Worm (Caenorhabditis elegans) whole organism, early embryonic: ENCODE measurements around the gene daf-2.

Experiments
- B0310.2 ChIP-seq: sonication (generic microtip); optimal IDR thresholded peaks from 2 replicates; lab custom pipeline; 2016; ENCODE audit warnings: mild to moderate bottlenecking, missing genetic modification characterization, missing compliant biosample characterization
- aly-1 ChIP-seq: sonication (generic microtip); optimal IDR thresholded peaks from 2 replicates; lab custom pipeline; 2016; ENCODE audit warnings: missing genetic modification characterization, missing compliant biosample characterization
- ama-1 ChIP-seq: fragments of 150-350 bp; optimal IDR thresholded peaks from 2 replicates; lab custom pipeline; 2014
- ceh-13 ChIP-seq: fragments of 200-800 bp; sonication (Bioruptor generic); optimal IDR thresholded peaks from 2 replicates; lab custom pipeline; 2018; ENCODE audit warnings: mild to moderate bottlenecking, missing genetic modification characterization, missing compliant biosample characterization
- ceh-36 ChIP-seq: sonication (generic microtip); optimal IDR thresholded peaks from 2 replicates; lab custom pipeline; 2016; ENCODE audit warnings: missing genetic modification characterization, inconsistent platforms, missing compliant biosample characterization
- flt-1 ChIP-seq: fragments of 200-800 bp; sonication (Bioruptor generic); IDR thresholded peaks from 2 replicates; pipeline ENCODE4 v1.3.6; 2022; ENCODE audit warnings: missing genetic modification characterization, missing compliant biosample characterization
- hmg-4 ChIP-seq: fragments of 200-800 bp; sonication (Bioruptor generic); optimal IDR thresholded peaks from 2 replicates; lab custom pipeline; 2018; ENCODE audit warnings: mild to moderate bottlenecking, missing genetic modification characterization, missing compliant biosample characterization
- hnd-1 ChIP-seq: sonication (generic microtip); optimal IDR thresholded peaks from 2 replicates; lab custom pipeline; 2016; ENCODE audit warnings: missing genetic modification characterization, missing compliant biosample characterization
- pes-1 ChIP-seq: fragments of 200-800 bp; sonication (Bioruptor generic); IDR thresholded peaks from 2 replicates; pipeline ENCODE4 v1.3.6; 2022; ENCODE audit warnings: missing genetic modification reagents, missing genetic modification characterization, missing compliant biosample characterization
- sea-1 ChIP-seq: fragments of 200-800 bp; sonication (Bioruptor generic); conservative IDR thresholded peaks from 2 replicates; pipeline ENCODE4 v1.3.6; 2022; ENCODE audit warnings: missing genetic modification characterization, missing compliant biosample characterization
- tbx-11 ChIP-seq: fragments of 200-800 bp; sonication (Bioruptor generic); IDR thresholded peaks from 2 replicates; pipeline ENCODE4 v1.3.6; 2022; ENCODE audit warnings: missing genetic modification characterization, missing compliant biosample characterization
- tbx-37 ChIP-seq: fragments of 200-800 bp; sonication (Bioruptor generic); conservative IDR thresholded peaks from 2 replicates; pipeline ENCODE4 v1.3.6; 2022; ENCODE audit warnings: missing genetic modification reagents, missing genetic modification characterization, missing compliant biosample characterization

DNA sequence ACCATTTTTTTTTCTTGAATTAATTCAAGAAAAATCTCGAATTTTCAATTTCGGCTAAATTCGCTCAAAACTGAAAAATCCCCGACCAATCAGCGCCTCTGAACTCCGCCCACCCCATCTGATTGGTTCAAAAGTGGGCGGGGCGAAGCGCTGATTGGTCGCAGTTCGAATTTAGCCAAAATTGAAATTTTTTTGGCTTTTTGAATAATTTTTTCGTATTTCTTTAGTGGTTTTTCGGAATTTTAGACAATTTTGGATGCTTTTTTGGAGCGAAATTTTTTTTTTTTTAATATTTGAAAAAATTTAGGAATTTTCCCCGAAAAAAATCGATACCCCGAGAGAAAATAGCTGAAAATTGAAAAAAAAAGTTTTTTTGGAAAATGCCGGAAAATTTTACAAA lies 6.7 kb downstream of the daf-2 start:
- TF ChIP-seq aly-1 (tag; lab: Kevin White, UChicago), result no peak
- no peak for TF ChIP-seq hnd-1 (tag; lab: Kevin White, UChicago)
- TF ChIP-seq tbx-37 (GFP tag; lab: Robert Waterston, UW), result no peak
- TF ChIP-seq B0310.2 (tag; lab: Kevin White, UChicago), result no peak
- TF ChIP-seq ama-1 (lab: Kevin White, UChicago), result no peak
- TF ChIP-seq ceh-36, result no peak
- no peak for TF ChIP-seq flt-1 (GFP tag; lab: Robert Waterston, UW)
- TF ChIP-seq tbx-11, result no peak
- no peak for TF ChIP-seq sea-1 (GFP tag; lab: Robert Waterston, UW)
- no peak for TF ChIP-seq pes-1
- TF ChIP-seq ceh-13, result no peak
- no peak for TF ChIP-seq hmg-4
